Fruit fly (Drosophila melanogaster) whole organism: ENCODE measurements around the gene slif.

Experiments
- CG8478 ChIP-seq: fragments of >200 bp; optimal IDR thresholded peaks from 2 replicates; lab custom pipeline; 2018; ENCODE audit warnings: inconsistent platforms
- Dll ChIP-seq: fragments of >200 bp; optimal IDR thresholded peaks from 2 replicates; lab custom pipeline; 2017
- EcR ChIP-seq, 2 experiments: fragments of >200 bp; optimal IDR thresholded peaks; 2 replicates each; lab custom pipeline; 2017; ENCODE audit warnings: missing biosample characterization in 2 of 2, missing genetic modification characterization in 2 of 2, missing genetic modification reagents in 2 of 2
- pan ChIP-seq: fragments of >200 bp; optimal IDR thresholded peaks from 2 replicates; lab custom pipeline; 2017
- psq ChIP-seq: fragments of >200 bp; optimal IDR thresholded peaks from 2 replicates; lab custom pipeline; 2017
- usp ChIP-seq: fragments of >200 bp; optimal IDR thresholded peaks from 2 replicates; lab custom pipeline; 2017; ENCODE audit warnings: missing biosample characterization, missing genetic modification characterization, mixed read lengths

Gene slif

dm6 chr3L:22898444-22898843, 17.6 kb downstream of the slif start, which contains the start of gene CG11131:
CG11131 (plus strand) TSS chr3L:22898744.
- TF ChIP-seq CG8478 (no peak), EcR (GFP tag; optimal IDR thresholded peaks at IDR 0.05; lab: Kevin White, UChicago) (no peak), usp (GFP tag; lab: Kevin White, UChicago) (no peak), pan (lab: Kevin White, UChicago) (no peak), psq (no peak), Dll (lab: Kevin White, UChicago) (no peak)

dm6 chr3L:22901612-22902011, 20.8 kb downstream of the slif start, which contains the start of gene BoYb:
BoYb (plus strand) TSS chr3L:22901912.
- TF ChIP-seq CG8478: no peak
- no peak for TF ChIP-seq Dll (lab: Kevin White, UChicago)
- no peak for TF ChIP-seq pan (lab: Kevin White, UChicago)
- no peak for TF ChIP-seq psq
- no peak for TF ChIP-seq usp (GFP tag; lab: Kevin White, UChicago)
- no peak for TF ChIP-seq EcR (GFP tag; optimal IDR thresholded peaks at IDR 0.05; lab: Kevin White, UChicago)

- no peak for TF ChIP-seq EcR (GFP tag; optimal IDR thresholded peaks at IDR 0.05; lab: Kevin White, UChicago)
- TF ChIP-seq CG8478: no peak
- no peak for TF ChIP-seq pan (lab: Kevin White, UChicago)
- no peak for TF ChIP-seq usp (GFP tag; lab: Kevin White, UChicago)
- TF ChIP-seq psq: no peak
- TF ChIP-seq Dll (lab: Kevin White, UChicago): no peak
These were observed 28.6 kb downstream of the slif start for dm6 chr3L:22909325-22909904.

dm6 chr3L:22909914-22910541, 29.2 kb downstream of the slif start, which contains the start of gene CG12768:
CG12768 (plus strand) TSS chr3L:22910491.
- TF ChIP-seq psq (no peak), Dll (lab: Kevin White, UChicago) (peak; percentile 83)

- TF ChIP-seq CG8478 (no peak), usp (GFP tag; lab: Kevin White, UChicago) (no peak), EcR (GFP tag; optimal IDR thresholded peaks at IDR 0.05; lab: Kevin White, UChicago) (no peak)
These were observed 59.4 kb downstream of the slif start for dm6 chr3L:22940249-22940648.
